Fruit fly (Drosophila melanogaster): ENCODE measurements around the gene Ccp84Ab.

dm6 chr3R:6746212-6746611 is 43.5 kb upstream of the Ccp84Ab start:
- TF ChIP-seq CTCF (optimal IDR thresholded peaks at IDR 0.05), result no peak
- TF ChIP-seq CG8478 (optimal IDR thresholded peaks at IDR 0.05), result no peak

Measured in S2 (cell line).